Worm (Caenorhabditis elegans): ENCODE measurements around the gene chil-19.

ce11 chrII:9491045-9491444 is 36.8 kb upstream of the chil-19 start:
- no peak for TF ChIP-seq nhr-77 (tag; optimal IDR thresholded peaks at IDR 0.05)
- no peak for TF ChIP-seq unc-62 (GFP tag; optimal IDR thresholded peaks at IDR 0.05)
- no peak for TF ChIP-seq ama-1 (optimal IDR thresholded peaks at IDR 0.05)
- no peak for TF ChIP-seq ceh-16 (tag; optimal IDR thresholded peaks at IDR 0.05)
- TF ChIP-seq nhr-237 (tag; optimal IDR thresholded peaks at IDR 0.05) = no peak
- no peak for TF ChIP-seq lin-11 (tag; optimal IDR thresholded peaks at IDR 0.05)
- no peak for TF ChIP-seq elt-1 (tag; optimal IDR thresholded peaks at IDR 0.05)
- TF ChIP-seq aly-2 (tag; optimal IDR thresholded peaks at IDR 0.05) = no peak
- TF ChIP-seq R02D3.7 (tag; optimal IDR thresholded peaks at IDR 0.05) = no peak
- no peak for TF ChIP-seq unc-55 (GFP tag; optimal IDR thresholded peaks at IDR 0.05)

All from whole organism, L2 larva.